Worm (Caenorhabditis elegans) whole organism, young adult: ENCODE results near the gene F25B5.5.
A peak's percentile ranks its signal among the peaks of the same experiment; 100 is the strongest.

Experiments
- B0019.2 ChIP-seq: fragments of 200-800 bp; sonication (Bioruptor generic); conservative IDR thresholded peaks from 2 replicates; pipeline ENCODE4 v1.3.6; 2022; ENCODE audit warnings: missing genetic modification reagents, missing genetic modification characterization, missing compliant biosample characterization
- B0261.1 ChIP-seq: sonication (generic microtip); optimal IDR thresholded peaks from 2 replicates; lab custom pipeline; 2016; ENCODE audit warnings: mild to moderate bottlenecking, missing genetic modification characterization, moderate library complexity, missing compliant biosample characterization
- C06A6.2 ChIP-seq: fragments of 200-800 bp; sonication (Bioruptor generic); conservative IDR thresholded peaks from 2 replicates; pipeline ENCODE4 v1.3.6; 2022; ENCODE audit warnings: missing genetic modification characterization, missing compliant biosample characterization
- C17E4.6 ChIP-seq: fragments of 200-800 bp; sonication (Bioruptor generic); IDR thresholded peaks from 2 replicates; pipeline ENCODE4 v1.3.6; 2022; ENCODE audit warnings: missing genetic modification reagents, missing genetic modification characterization, missing compliant biosample characterization
- F39B2.1 ChIP-seq: fragments of 200-800 bp; sonication (Bioruptor generic); IDR thresholded peaks from 2 replicates; pipeline ENCODE4 v1.3.6; 2022; ENCODE audit warnings: missing genetic modification reagents, missing genetic modification characterization, missing compliant biosample characterization
- F49E8.2 ChIP-seq: sonication (generic microtip); optimal IDR thresholded peaks from 3 replicates; lab custom pipeline; 2017; ENCODE audit warnings: missing genetic modification characterization, mild to moderate bottlenecking, missing compliant biosample characterization, antibody characterized with exemption, moderate library complexity; ENCODE audit not compliant: insufficient read depth
- F52B5.7 ChIP-seq: sonication (generic microtip); optimal IDR thresholded peaks from 2 replicates; lab custom pipeline; 2016; ENCODE audit warnings: mild to moderate bottlenecking, missing genetic modification characterization, missing compliant biosample characterization
- F57A8.1 ChIP-seq: fragments of 200-800 bp; sonication (Bioruptor generic); optimal IDR thresholded peaks from 2 replicates; lab custom pipeline; 2018; ENCODE audit warnings: mild to moderate bottlenecking, missing genetic modification characterization, moderate library complexity, missing compliant biosample characterization
- K11D2.4 ChIP-seq: fragments of 200-800 bp; sonication (Bioruptor generic); IDR thresholded peaks from 2 replicates; pipeline ENCODE4 v1.3.6; 2022; ENCODE audit warnings: missing genetic modification reagents, missing genetic modification characterization, missing compliant biosample characterization
- Y53G8AR.9 ChIP-seq: fragments of 200-800 bp; sonication (Bioruptor generic); conservative IDR thresholded peaks from 2 replicates; pipeline ENCODE4 v1.3.6; 2022; ENCODE audit warnings: missing genetic modification reagents, missing genetic modification characterization, missing compliant biosample characterization
- Y67H2A.10 ChIP-seq: fragments of 200-800 bp; sonication (Bioruptor generic); conservative IDR thresholded peaks from 2 replicates; pipeline ENCODE4 v1.3.6; 2022; ENCODE audit warnings: missing genetic modification reagents, missing genetic modification characterization, missing compliant biosample characterization
- Y95B8A.8 ChIP-seq: fragments of 200-800 bp; sonication (Bioruptor generic); IDR thresholded peaks from 2 replicates; pipeline ENCODE4 v1.3.6; 2022; ENCODE audit warnings: missing genetic modification reagents, missing genetic modification characterization, missing compliant biosample characterization
- ama-1 ChIP-seq, 3 experiments: fragments of 150-350 bp in 1 of 3; sonication (generic microtip) in 2 of 3; optimal IDR thresholded peaks; 2 replicates each; lab custom pipeline; 2014 to 2018; ENCODE audit warnings: missing biosample characterization in 2 of 3, missing genetic modification characterization in 2 of 3, missing genetic modification reagents in 2 of 3
- attf-5 ChIP-seq: fragments of 200-800 bp; sonication (Bioruptor generic); optimal IDR thresholded peaks from 2 replicates; lab custom pipeline; 2018; ENCODE audit warnings: mild to moderate bottlenecking, missing genetic modification characterization, missing compliant biosample characterization
- bed-2 ChIP-seq: fragments of 200-800 bp; sonication (Bioruptor generic); IDR thresholded peaks from 2 replicates; pipeline ENCODE4 v1.3.6; 2022; ENCODE audit warnings: missing genetic modification reagents, missing genetic modification characterization, missing compliant biosample characterization
- ceh-27 ChIP-seq: fragments of 200-800 bp; sonication (Bioruptor generic); optimal IDR thresholded peaks from 2 replicates; lab custom pipeline; 2018; ENCODE audit warnings: mild to moderate bottlenecking, missing genetic modification characterization, moderate library complexity, missing compliant biosample characterization
- ceh-40 ChIP-seq: fragments of 200-800 bp; sonication (Bioruptor generic); IDR thresholded peaks from 2 replicates; pipeline ENCODE4 v1.3.6; 2022; ENCODE audit warnings: missing genetic modification characterization, missing compliant biosample characterization
- egl-18 ChIP-seq: fragments of 200-800 bp; sonication (Bioruptor generic); IDR thresholded peaks from 2 replicates; pipeline ENCODE4 v1.3.6; 2022; ENCODE audit warnings: missing genetic modification reagents, missing genetic modification characterization, missing compliant biosample characterization
- egl-44 ChIP-seq: fragments of 200-800 bp; sonication (Bioruptor generic); IDR thresholded peaks from 2 replicates; pipeline ENCODE4 v1.3.6; 2022; ENCODE audit warnings: missing genetic modification reagents, missing genetic modification characterization, missing compliant biosample characterization
- ekl-4 ChIP-seq: fragments of 200-800 bp; sonication (Bioruptor generic); IDR thresholded peaks from 2 replicates; pipeline ENCODE4 v1.3.6; 2022; ENCODE audit warnings: missing genetic modification reagents, missing genetic modification characterization, missing compliant biosample characterization
- ets-4 ChIP-seq: fragments of 200-800 bp; sonication (Bioruptor generic); optimal IDR thresholded peaks from 2 replicates; lab custom pipeline; 2018; ENCODE audit warnings: mild to moderate bottlenecking, missing genetic modification characterization, missing compliant biosample characterization
- fkh-3 ChIP-seq: sonication (generic microtip); optimal IDR thresholded peaks from 2 replicates; lab custom pipeline; 2016; ENCODE audit warnings: mild to moderate bottlenecking, missing genetic modification characterization, missing compliant biosample characterization
- him-1 ChIP-seq: sonication (generic microtip); optimal IDR thresholded peaks from 2 replicates; lab custom pipeline; 2016; ENCODE audit warnings: missing genotype, missing genetic modification reagents, missing genetic modification characterization, missing compliant biosample characterization
- hlh-26 ChIP-seq: fragments of 200-800 bp; sonication (Bioruptor generic); conservative IDR thresholded peaks from 2 replicates; pipeline ENCODE4 v1.3.6; 2022; ENCODE audit warnings: missing genetic modification reagents, missing genetic modification characterization, missing compliant biosample characterization
- hsf-1 ChIP-seq: fragments of 200-800 bp; sonication (Bioruptor generic); IDR thresholded peaks from 2 replicates; pipeline ENCODE4 v1.3.6; 2022; ENCODE audit warnings: missing genetic modification reagents, missing genetic modification characterization, missing compliant biosample characterization
- lag-1 ChIP-seq: fragments of 200-800 bp; sonication (Bioruptor generic); IDR thresholded peaks from 2 replicates; pipeline ENCODE4 v1.3.6; 2022; ENCODE audit warnings: missing genetic modification reagents, missing genetic modification characterization, missing compliant biosample characterization
- let-526 ChIP-seq: fragments of 200-800 bp; sonication (Bioruptor generic); IDR thresholded peaks from 2 replicates; pipeline ENCODE4 v1.3.6; 2022; ENCODE audit warnings: missing genetic modification reagents, missing genetic modification characterization, missing compliant biosample characterization
- lin-26 ChIP-seq: fragments of 200-800 bp; sonication (Bioruptor generic); IDR thresholded peaks from 2 replicates; pipeline ENCODE4 v1.3.6; 2022; ENCODE audit warnings: missing genetic modification reagents, missing genetic modification characterization, missing compliant biosample characterization
- lir-1 ChIP-seq: fragments of 200-800 bp; sonication (Bioruptor generic); conservative IDR thresholded peaks from 2 replicates; pipeline ENCODE4 v1.3.6; 2022; ENCODE audit warnings: missing genetic modification reagents, missing genetic modification characterization, missing compliant biosample characterization
- lsl-1 ChIP-seq: fragments of 200-800 bp; sonication (Bioruptor generic); optimal IDR thresholded peaks from 2 replicates; lab custom pipeline; 2018; ENCODE audit warnings: mild to moderate bottlenecking, missing genetic modification characterization, moderate library complexity, missing compliant biosample characterization
- madf-10 ChIP-seq: sonication (generic microtip); optimal IDR thresholded peaks from 2 replicates; lab custom pipeline; 2016; ENCODE audit warnings: mild to moderate bottlenecking, missing genetic modification characterization, missing compliant biosample characterization
- madf-6 ChIP-seq: fragments of 200-800 bp; sonication (Bioruptor generic); IDR thresholded peaks from 2 replicates; pipeline ENCODE4 v1.3.6; 2022; ENCODE audit warnings: missing genetic modification reagents, missing genetic modification characterization, missing compliant biosample characterization
- madf-8 ChIP-seq: fragments of 200-800 bp; sonication (Bioruptor generic); conservative IDR thresholded peaks from 2 replicates; pipeline ENCODE4 v1.3.6; 2022; ENCODE audit warnings: missing genetic modification reagents, missing genetic modification characterization, missing compliant biosample characterization
- nfya-2 ChIP-seq: fragments of 200-800 bp; sonication (Bioruptor generic); IDR thresholded peaks from 2 replicates; pipeline ENCODE4 v1.3.6; 2022; ENCODE audit warnings: missing genetic modification reagents, missing genetic modification characterization, missing compliant biosample characterization
- nhr-90 ChIP-seq: sonication (generic microtip); optimal IDR thresholded peaks from 2 replicates; lab custom pipeline; 2016; ENCODE audit warnings: missing genotype, mild to moderate bottlenecking, missing genetic modification characterization, missing compliant biosample characterization
- rcor-1 ChIP-seq: fragments of 200-800 bp; sonication (Bioruptor generic); IDR thresholded peaks from 2 replicates; pipeline ENCODE4 v1.3.6; 2022; ENCODE audit warnings: missing genetic modification reagents, missing genetic modification characterization, missing compliant biosample characterization
- repo-1 ChIP-seq: sonication (generic microtip); optimal IDR thresholded peaks from 2 replicates; lab custom pipeline; 2017; ENCODE audit warnings: mild to moderate bottlenecking, missing genetic modification characterization, missing compliant biosample characterization
- sdz-38 ChIP-seq: sonication (generic microtip); optimal IDR thresholded peaks from 2 replicates; lab custom pipeline; 2016; ENCODE audit warnings: missing genotype, missing genetic modification characterization, missing compliant biosample characterization
- sea-2 ChIP-seq: fragments of 200-800 bp; sonication (Bioruptor generic); IDR thresholded peaks from 2 replicates; pipeline ENCODE4 v1.3.6; 2022; ENCODE audit warnings: missing genetic modification characterization, missing compliant biosample characterization
- snpc-1.1 ChIP-seq: sonication (generic microtip); optimal IDR thresholded peaks from 2 replicates; lab custom pipeline; 2017; ENCODE audit warnings: missing genetic modification characterization, mild to moderate bottlenecking, missing compliant biosample characterization, antibody characterized with exemption, moderate library complexity, missing genotype, missing genetic modification reagents; ENCODE audit not compliant: insufficient read depth
- snpc-4 ChIP-seq, 5 experiments: fragments of 150-350 bp in 1 of 5; sonication (generic microtip) in 4 of 5; optimal IDR thresholded peaks; 2 replicates each; lab custom pipeline; 2014 to 2018; ENCODE audit warnings: missing genetic modification characterization in 5 of 5, missing biosample characterization in 3 of 5, antibody characterized with exemption in 2 of 5, mild to moderate bottlenecking in 2 of 5, missing compliant biosample characterization in 2 of 5, missing genotype in 2 of 5, moderate library complexity in 2 of 5, missing genetic modification reagents in 1 of 5
- tbx-9 ChIP-seq: sonication (generic microtip); optimal IDR thresholded peaks from 2 replicates; lab custom pipeline; 2016; ENCODE audit warnings: borderline replicate concordance, missing genetic modification characterization, inconsistent platforms, missing compliant biosample characterization
- tlf-1 ChIP-seq: fragments of 200-800 bp; sonication (Bioruptor generic); optimal IDR thresholded peaks from 2 replicates; lab custom pipeline; 2018; ENCODE audit warnings: mild to moderate bottlenecking, missing genetic modification characterization, missing compliant biosample characterization
- unc-130 ChIP-seq: sonication (generic microtip); optimal IDR thresholded peaks from 2 replicates; lab custom pipeline; 2016; ENCODE audit warnings: missing genetic modification reagents, missing genetic modification characterization, missing compliant biosample characterization
- zim-3 ChIP-seq: sonication (generic microtip); optimal IDR thresholded peaks from 2 replicates; lab custom pipeline; 2017; ENCODE audit warnings: mild to moderate bottlenecking, missing genetic modification characterization, moderate library complexity, missing compliant biosample characterization
- ztf-18 ChIP-seq: sonication (generic microtip); optimal IDR thresholded peaks from 2 replicates; lab custom pipeline; 2016; ENCODE audit warnings: missing genotype, mild to moderate bottlenecking, missing genetic modification characterization, missing compliant biosample characterization
- ztf-25 ChIP-seq: fragments of 200-800 bp; sonication (Bioruptor generic); IDR thresholded peaks from 2 replicates; pipeline ENCODE4 v1.3.6; 2022; ENCODE audit warnings: missing genetic modification reagents, missing genetic modification characterization, missing compliant biosample characterization

Gene F25B5.5

DNA sequence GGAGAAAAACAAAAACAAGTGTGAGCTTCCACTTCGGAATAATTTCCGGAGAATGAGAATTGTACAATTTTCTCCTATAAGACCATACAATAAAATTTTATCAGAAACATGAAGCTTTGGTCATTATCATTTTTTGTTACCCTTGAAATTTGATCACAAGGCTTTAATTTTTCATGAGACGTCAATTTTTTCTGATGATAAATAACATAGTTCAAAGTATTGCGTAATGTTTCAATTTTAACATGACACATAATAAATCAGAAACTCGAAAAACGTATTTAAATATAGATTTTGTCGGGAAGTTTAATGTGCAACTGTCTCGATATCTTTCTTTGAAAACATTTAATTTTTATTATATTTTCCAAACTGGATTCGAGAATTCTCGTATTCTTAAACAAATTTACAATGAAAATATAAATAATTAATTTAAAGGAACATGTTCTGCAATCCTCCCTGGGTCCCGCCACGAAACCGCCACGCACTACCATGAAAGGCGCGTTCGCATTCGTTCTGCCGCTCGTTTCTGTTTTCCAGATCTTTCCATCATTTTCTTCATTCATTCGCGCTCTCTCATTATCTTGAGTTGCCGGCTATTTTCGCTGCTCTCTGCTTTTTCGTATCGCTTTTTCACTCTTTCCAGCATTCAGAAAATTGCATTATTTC is 7.0 kb downstream of the F25B5.5 start (continued):
- no peak for TF ChIP-seq lin-26 (GFP tag; lab: Robert Waterston, UW)
- no peak for TF ChIP-seq F57A8.1
- no peak for TF ChIP-seq ceh-27
- no peak for TF ChIP-seq snpc-4 (GFP tag; optimal IDR thresholded peaks at IDR 0.05; lab: Kevin White, UChicago)
- peak in 1 of 4 experiments; percentile 34 for TF ChIP-seq snpc-4 (tag; optimal IDR thresholded peaks at IDR 0.05; lab: Kevin White, UChicago)
- peak; percentile 89 for TF ChIP-seq lsl-1 (GFP tag; lab: Kevin White, UChicago)
- TF ChIP-seq ztf-18 (tag; lab: Kevin White, UChicago) = no peak
- TF ChIP-seq F39B2.1 (GFP tag; lab: Robert Waterston, UW) = no peak
- TF ChIP-seq let-526 (GFP tag; lab: Robert Waterston, UW) = no peak
- TF ChIP-seq B0019.2 (GFP tag; lab: Robert Waterston, UW) = peak; percentile 74
- 0 out of 2 replicates have a peak, but pooled peaks have one; percentile 29 for TF ChIP-seq C17E4.6 (GFP tag; lab: Robert Waterston, UW)
- peak; percentile 70 for TF ChIP-seq tlf-1 (GFP tag; lab: Kevin White, UChicago)
- no peak for TF ChIP-seq C06A6.2 (GFP tag; lab: Robert Waterston, UW)
- 0 out of 2 replicates have a peak, but pooled peaks have one; percentile 5 for TF ChIP-seq lir-1
- TF ChIP-seq unc-130 = peak; percentile 75
- TF ChIP-seq sea-2 (GFP tag; lab: Robert Waterston, UW) = no peak
- no peak for TF ChIP-seq nhr-90 (tag; lab: Kevin White, UChicago)
- TF ChIP-seq F49E8.2 (tag; lab: Kevin White, UChicago) = peak; percentile 52
- TF ChIP-seq F52B5.7 (tag; lab: Kevin White, UChicago) = no peak
- peak; percentile 64 for TF ChIP-seq rcor-1
- peak; percentile 98 for TF ChIP-seq hsf-1 (GFP tag; lab: Robert Waterston, UW)
- TF ChIP-seq attf-5 (GFP tag; lab: Kevin White, UChicago) = no peak
- no peak for TF ChIP-seq B0261.1 (tag; lab: Kevin White, UChicago)
- no peak for TF ChIP-seq K11D2.4 (GFP tag; lab: Robert Waterston, UW)
- no peak for TF ChIP-seq egl-44 (GFP tag; lab: Robert Waterston, UW)
- no peak for TF ChIP-seq ztf-25 (GFP tag; lab: Robert Waterston, UW)
- TF ChIP-seq ekl-4 (GFP tag; lab: Robert Waterston, UW) = peak; percentile 60
- TF ChIP-seq him-1 (tag; lab: Kevin White, UChicago) = peak; percentile 22
- TF ChIP-seq sdz-38 = no peak
- no peak for TF ChIP-seq bed-2 (GFP tag; lab: Robert Waterston, UW)
- peak; percentile 71 for TF ChIP-seq Y67H2A.10
- no peak for TF ChIP-seq egl-18
- TF ChIP-seq repo-1 (tag; lab: Kevin White, UChicago) = no peak
- TF ChIP-seq ceh-40 (GFP tag; lab: Robert Waterston, UW) = no peak
- TF ChIP-seq nfya-2 (GFP tag; lab: Robert Waterston, UW) = no peak
- TF ChIP-seq lag-1 (GFP tag; lab: Robert Waterston, UW) = no peak
- no peak for TF ChIP-seq snpc-1.1
- TF ChIP-seq zim-3 (tag; lab: Kevin White, UChicago) = no peak
- TF ChIP-seq madf-6 (GFP tag; lab: Robert Waterston, UW) = peak; percentile 95; the same call in 1 of the 2 replicates
- TF ChIP-seq Y95B8A.8 (GFP tag; lab: Robert Waterston, UW) = peak; percentile 89
- TF ChIP-seq ama-1 (optimal IDR thresholded peaks at IDR 0.05; lab: Kevin White, UChicago) = no peak
- no peak for TF ChIP-seq ama-1 (GFP tag; optimal IDR thresholded peaks at IDR 0.05; lab: Kevin White, UChicago)
- no peak for TF ChIP-seq fkh-3 (tag; lab: Kevin White, UChicago)
- no peak for TF ChIP-seq ets-4 (GFP tag; lab: Kevin White, UChicago)
- TF ChIP-seq tbx-9 (tag; lab: Kevin White, UChicago) = no peak
- TF ChIP-seq hlh-26 (GFP tag; lab: Robert Waterston, UW) = no peak
- TF ChIP-seq madf-10 (tag; lab: Kevin White, UChicago) = no peak
- TF ChIP-seq madf-8 (GFP tag; lab: Robert Waterston, UW) = peak; percentile 88
- 0 out of 2 replicates have a peak, but pooled peaks have one; percentile 14 for TF ChIP-seq Y53G8AR.9 (GFP tag; lab: Robert Waterston, UW)
